Comparison of ENCODE assay signal across 1 fruit fly cellular context in the genomic region with DNA sequence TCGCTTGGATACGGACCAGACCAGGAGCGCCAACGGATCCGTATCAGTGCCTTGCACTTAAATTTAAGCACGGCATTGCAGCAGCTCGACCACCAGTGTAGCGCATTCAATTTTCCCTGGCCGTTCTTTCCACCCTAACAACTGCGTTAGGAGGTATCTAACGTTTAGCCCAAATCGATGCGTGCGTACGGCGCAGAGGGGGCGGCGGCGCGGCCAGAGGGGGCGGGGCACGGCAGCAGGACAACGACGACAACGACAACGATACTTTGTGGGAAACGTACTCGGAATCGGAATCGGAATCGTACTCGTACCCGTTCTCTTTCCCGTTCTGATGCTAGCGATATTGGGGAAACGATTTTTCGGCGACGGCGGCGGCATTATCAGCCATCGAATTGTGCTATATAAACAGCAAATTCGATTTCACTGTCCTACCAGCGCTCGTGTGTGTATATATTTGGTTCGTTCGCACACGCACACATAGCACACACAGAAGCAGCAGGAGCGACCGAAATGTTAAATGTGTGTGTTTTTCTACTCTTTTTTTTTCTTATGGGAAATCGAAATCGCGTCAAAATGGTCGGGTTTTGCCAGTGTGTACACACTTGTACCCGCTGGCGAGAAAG.
TF ChIP-seq lines count a peak whose summit lies in the region.

A gene (minus strand): TSS at position 601 of the 623 bp plus-strand sequence.

TF ChIP-seq in whole organism, embryonic, 481 proteins besides CTCF, POLR2A, EP300 and RAD21 (continued from another document):
- peak; percentile 66 for TF ChIP-seq cg (GFP tag; optimal IDR thresholded peaks at IDR 0.05; lab: Kevin White, UChicago)
- TF ChIP-seq CG9437 (GFP tag; optimal IDR thresholded peaks at IDR 0.05; lab: Kevin White, UChicago), result no peak
- peak; percentile 87 for TF ChIP-seq onecut (GFP tag; IDR thresholded peaks at IDR 0.05; lab: Robert Waterston, UW)
- TF ChIP-seq nmo (GFP tag; optimal IDR thresholded peaks at IDR 0.05; lab: Kevin White, UChicago), result no peak
- no peak for TF ChIP-seq Lpt (GFP tag; optimal IDR thresholded peaks at IDR 0.05; lab: Kevin White, UChicago)
- no peak for TF ChIP-seq CG16813 (GFP tag; IDR thresholded peaks at IDR 0.05; lab: Robert Waterston, UW; ENCODE audit: partially characterized antibody)
- no peak for TF ChIP-seq Dll (GFP tag; IDR thresholded peaks at IDR 0.05; lab: Robert Waterston, UW; ENCODE audit: partially characterized antibody)
- no peak for TF ChIP-seq Sin3A (optimal IDR thresholded peaks at IDR 0.05; lab: Kevin White, UChicago)
- TF ChIP-seq CG14667 (GFP tag; IDR thresholded peaks at IDR 0.05; lab: Robert Waterston, UW), result no peak
- no peak for TF ChIP-seq Blimp-1 (GFP tag; optimal IDR thresholded peaks at IDR 0.05; lab: Kevin White, UChicago)
- peak; percentile 50 for TF ChIP-seq nom (GFP tag; optimal IDR thresholded peaks at IDR 0.05; lab: Kevin White, UChicago)
- no peak for TF ChIP-seq Ptx1 (GFP tag; IDR thresholded peaks at IDR 0.05; lab: Robert Waterston, UW)
- no peak; the same call in 2 of the 3 replicates for TF ChIP-seq Opbp (GFP tag; IDR thresholded peaks at IDR 0.05; lab: Robert Waterston, UW; ENCODE audit: partially characterized antibody)
- TF ChIP-seq CG10321 (GFP tag; IDR thresholded peaks at IDR 0.05; lab: Robert Waterston, UW), result peak; percentile 39; the same call in 1 of the 2 replicates
- peak; percentile 25 for TF ChIP-seq bbx (GFP tag; IDR thresholded peaks at IDR 0.05; lab: Robert Waterston, UW; ENCODE audit: partially characterized antibody)
- no peak for TF ChIP-seq CG32532 (GFP tag; IDR thresholded peaks at IDR 0.05; lab: Robert Waterston, UW)
- peak; percentile 91 for TF ChIP-seq crol (GFP tag; IDR thresholded peaks at IDR 0.05; lab: Robert Waterston, UW)
- TF ChIP-seq CG13894 (tag; optimal IDR thresholded peaks at IDR 0.05; lab: Kevin White, UChicago), result no peak
- no peak for TF ChIP-seq jumu (GFP tag; optimal IDR thresholded peaks at IDR 0.05; lab: Kevin White, UChicago)
- peak; percentile 58 for TF ChIP-seq phol (tag; optimal IDR thresholded peaks at IDR 0.05; lab: Kevin White, UChicago)
- 0 out of 2 replicates have a peak, but pooled peaks have one; percentile 26 for TF ChIP-seq MBD-R2 (GFP tag; IDR thresholded peaks at IDR 0.05; lab: Robert Waterston, UW)
- no peak for TF ChIP-seq sqz (GFP tag; optimal IDR thresholded peaks at IDR 0.05; lab: Kevin White, UChicago)
- TF ChIP-seq tin (GFP tag; optimal IDR thresholded peaks at IDR 0.05; lab: Kevin White, UChicago), result no peak
- TF ChIP-seq Bgb (GFP tag; IDR thresholded peaks at IDR 0.05; lab: Robert Waterston, UW; ENCODE audit: partially characterized antibody), result peak; percentile 74
- peak; percentile 64 for TF ChIP-seq Deaf1 (tag; optimal IDR thresholded peaks at IDR 0.05; lab: Kevin White, UChicago)
- no peak for TF ChIP-seq ssp (GFP tag; IDR thresholded peaks at IDR 0.05; lab: Robert Waterston, UW)
- peak; percentile 49 for TF ChIP-seq MESR4 (GFP tag; optimal IDR thresholded peaks at IDR 0.05; lab: Kevin White, UChicago)
